Worm (Caenorhabditis elegans): ENCODE data around the gene R07E4.5.

Gene R07E4.5

ce11 chrX:5942171-5942570 lies 10.8 kb downstream of the R07E4.5 start (continued):
- TF ChIP-seq efl-1 (optimal IDR thresholded peaks at IDR 0.05) (peak; percentile 4 to 18), efl-1 (GFP tag; optimal IDR thresholded peaks at IDR 0.05 in 1 of 2) (peak; percentile 20 to 86), unc-98 (GFP tag; IDR thresholded peaks at IDR 0.05) (0 out of 2 replicates have a peak, but pooled peaks have one; percentile 12), nhr-84 (tag; optimal IDR thresholded peaks at IDR 0.05) (no peak), unc-86 (tag; optimal IDR thresholded peaks at IDR 0.05) (no peak), nhr-76 (tag; optimal IDR thresholded peaks at IDR 0.05) (no peak), isw-1 (GFP tag; IDR thresholded peaks at IDR 0.05) (no peak), C16A3.4 (tag; optimal IDR thresholded peaks at IDR 0.05) (peak; percentile 8), dpl-1 (GFP tag; optimal IDR thresholded peaks at IDR 0.05) (peak in 1 of 3 experiments; percentile 14), ceh-82 (tag; optimal IDR thresholded peaks at IDR 0.05) (peak in 1 of 3 experiments; percentile 22), nhr-85 (tag) (peak; percentile 89), zip-4 (GFP tag; optimal IDR thresholded peaks at IDR 0.05) (no peak), nhr-19 (GFP tag; conservative IDR thresholded peaks at IDR 0.05) (peak; percentile 69), unc-130 (tag; optimal IDR thresholded peaks at IDR 0.05) (peak; percentile 18), nhr-12 (tag; optimal IDR thresholded peaks at IDR 0.05) (no peak), xbp-1 (tag; optimal IDR thresholded peaks at IDR 0.05) (peak; percentile 19), skn-1 (tag; optimal IDR thresholded peaks at IDR 0.05) (peak; percentile 13), pag-3 (tag; optimal IDR thresholded peaks at IDR 0.05; ENCODE audit: borderline replicate concordance, insufficient read depth) (peak; percentile 35), nhr-20 (tag; optimal IDR thresholded peaks at IDR 0.05) (peak; percentile 85)

DNA sequence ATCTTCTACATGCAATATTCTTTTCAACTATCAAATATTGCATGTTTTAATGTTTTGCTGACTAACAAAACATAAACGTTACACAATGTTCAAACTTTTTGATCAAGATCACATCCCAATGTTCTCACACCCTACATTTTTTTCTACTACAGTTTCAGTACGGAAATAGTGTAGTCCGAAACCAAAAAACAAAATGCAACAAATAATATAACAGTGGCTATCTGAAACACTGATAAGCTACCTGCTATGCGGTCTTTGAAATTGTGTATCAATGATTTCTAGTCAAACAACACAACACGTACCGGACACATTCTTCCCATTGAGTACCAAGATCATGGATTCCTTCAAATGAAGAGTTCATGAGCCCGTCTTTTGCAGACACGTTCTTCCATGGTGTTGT lies 11.6 kb downstream of the R07E4.5 start:
- peak; percentile 13 for TF ChIP-seq elt-2 (tag; optimal IDR thresholded peaks at IDR 0.05)
- peak; percentile 26 for TF ChIP-seq nhr-85 (tag)
- TF ChIP-seq mdl-1 (tag; optimal IDR thresholded peaks at IDR 0.05) = no peak

DNA sequence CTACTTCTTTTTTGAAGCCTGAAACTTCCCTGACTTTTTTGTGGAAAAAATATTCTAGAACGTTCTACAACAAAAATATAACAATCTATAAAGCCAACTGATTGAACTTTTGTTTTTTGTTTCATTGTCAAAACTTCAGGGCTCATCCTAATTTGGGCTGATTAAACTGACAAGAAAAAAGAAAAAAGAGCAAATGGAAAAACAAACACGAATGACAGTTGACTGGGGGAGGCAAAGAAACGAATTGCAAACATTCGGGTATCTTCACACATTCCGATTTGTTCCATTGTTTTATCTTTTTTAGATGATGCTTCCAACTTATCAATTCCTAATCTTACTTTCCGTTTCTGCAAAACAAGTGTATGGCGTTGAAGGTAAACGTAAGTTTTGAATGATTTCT lies 17.5 kb downstream of the R07E4.5 start, which contains the start of gene C46F4.3:
TSS of gene C46F4.3 (plus strand) at position 301 of the 400 bp plus-strand sequence.
- TF ChIP-seq ceh-90 (tag; optimal IDR thresholded peaks at IDR 0.05) (no peak), vab-15 (tag; optimal IDR thresholded peaks at IDR 0.05) (no peak), irx-1 (tag; optimal IDR thresholded peaks at IDR 0.05) (no peak), lin-13 (GFP tag; optimal IDR thresholded peaks at IDR 0.05) (no peak), sox-4 (tag; optimal IDR thresholded peaks at IDR 0.05) (no peak), ceh-82 (tag; optimal IDR thresholded peaks at IDR 0.05) (no peak), sup-37 (GFP tag; optimal IDR thresholded peaks at IDR 0.05) (no peak), nhr-47 (tag; optimal IDR thresholded peaks at IDR 0.05) (no peak), xbp-1 (tag; optimal IDR thresholded peaks at IDR 0.05) (no peak), elt-2 (tag; optimal IDR thresholded peaks at IDR 0.05) (no peak), nhr-77 (tag; optimal IDR thresholded peaks at IDR 0.05) (no peak), nhr-85 (tag) (no peak), lin-35 (GFP tag; optimal IDR thresholded peaks at IDR 0.05) (no peak), isw-1 (GFP tag; IDR thresholded peaks at IDR 0.05) (no peak), F16B12.6 (tag; optimal IDR thresholded peaks at IDR 0.05) (no peak), dpl-1 (GFP tag; optimal IDR thresholded peaks at IDR 0.05) (no peak), fkh-10 (GFP tag; optimal IDR thresholded peaks at IDR 0.05) (no peak), fkh-4 (tag; optimal IDR thresholded peaks at IDR 0.05; ENCODE audit: borderline replicate concordance) (no peak), nhr-84 (tag; optimal IDR thresholded peaks at IDR 0.05) (no peak)

ce11 chrX:5932923-5933322 lies 20.1 kb downstream of the R07E4.5 start:
- TF ChIP-seq blmp-1 (tag; optimal IDR thresholded peaks at IDR 0.05) (no peak), efl-1 (optimal IDR thresholded peaks at IDR 0.05) (no peak), efl-1 (GFP tag; optimal IDR thresholded peaks at IDR 0.05 in 1 of 2) (peak in 1 of 2 experiments; percentile 50)

DNA sequence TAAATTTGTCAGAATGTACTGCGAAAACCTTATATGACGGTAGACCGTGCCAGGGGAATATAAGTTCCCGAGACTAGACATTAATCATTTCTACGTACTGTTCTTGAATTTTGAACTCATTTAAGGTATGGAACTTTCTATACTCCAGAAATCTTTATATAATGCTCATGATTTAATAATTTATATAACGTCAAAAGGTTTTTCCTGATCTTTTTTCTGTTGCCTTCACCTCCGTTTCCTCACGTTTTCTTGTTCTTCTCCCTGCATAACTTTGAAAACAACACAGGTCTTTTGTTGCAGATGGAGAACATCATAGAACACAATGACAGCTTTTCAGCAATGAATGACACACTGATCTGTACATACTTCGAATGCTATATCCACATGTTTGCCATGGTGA lies 22.2 kb downstream of the R07E4.5 start, which contains the start of gene egl-6:
TSS of gene egl-6 (plus strand) at position 301 of the 400 bp plus-strand sequence.
- TF ChIP-seq ces-1 (GFP tag; optimal IDR thresholded peaks at IDR 0.05) (no peak), lin-35 (GFP tag; optimal IDR thresholded peaks at IDR 0.05) (no peak), egl-13 (tag; optimal IDR thresholded peaks at IDR 0.05) (no peak), nhr-90 (tag; optimal IDR thresholded peaks at IDR 0.05; ENCODE audit: poor library complexity) (no peak), vab-15 (tag; optimal IDR thresholded peaks at IDR 0.05) (no peak), mef-2 (tag; optimal IDR thresholded peaks at IDR 0.05) (no peak), ceh-8 (GFP tag; optimal IDR thresholded peaks at IDR 0.05) (no peak), elt-2 (tag; optimal IDR thresholded peaks at IDR 0.05) (no peak), grh-1 (GFP tag; IDR thresholded peaks at IDR 0.05) (no peak), nhr-84 (tag; optimal IDR thresholded peaks at IDR 0.05) (no peak), elt-3 (tag; optimal IDR thresholded peaks at IDR 0.05) (no peak), nhr-47 (tag; optimal IDR thresholded peaks at IDR 0.05) (no peak), isw-1 (GFP tag; IDR thresholded peaks at IDR 0.05) (no peak), ets-5 (GFP tag; IDR thresholded peaks at IDR 0.05) (no peak), fos-1 (tag; optimal IDR thresholded peaks at IDR 0.05) (no peak), aly-2 (tag; optimal IDR thresholded peaks at IDR 0.05) (no peak), sptf-1 (tag; optimal IDR thresholded peaks at IDR 0.05) (no peak), nhr-19 (GFP tag; conservative IDR thresholded peaks at IDR 0.05) (no peak), efl-1 (optimal IDR thresholded peaks at IDR 0.05) (no peak), efl-1 (GFP tag; optimal IDR thresholded peaks at IDR 0.05 in 1 of 2) (no peak)

Data from whole organism, L1 larva.